Fruit fly (Drosophila melanogaster): ENCODE measurements around the gene SLIRP1.

Gene SLIRP1

DNA sequence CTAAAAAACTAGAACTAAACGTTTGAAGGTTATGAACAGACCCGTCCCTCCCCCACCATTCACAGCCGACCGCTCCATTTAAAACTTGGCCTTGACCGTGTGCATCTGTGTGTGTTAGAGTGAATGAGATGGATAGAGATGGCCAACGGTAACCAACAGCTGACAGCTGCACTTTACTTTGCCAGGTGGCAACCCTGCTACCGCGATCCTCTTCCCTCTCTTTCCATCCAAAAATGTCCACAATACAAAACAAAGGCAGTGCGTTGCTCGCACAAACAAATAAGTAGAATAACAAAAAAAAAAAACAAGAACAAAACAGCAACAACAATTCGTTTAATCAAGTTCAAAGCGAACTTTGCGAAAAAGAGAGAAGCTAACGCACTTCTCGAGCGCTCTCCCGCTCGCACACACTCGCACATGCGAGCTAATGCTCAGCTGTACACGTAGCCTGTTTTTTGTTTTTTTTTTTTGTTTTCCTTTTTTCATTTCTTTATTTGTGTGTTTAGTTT, 49.4 kb upstream of the SLIRP1 start (continued):
- no peak for TF ChIP-seq Jarid2 (GFP tag; optimal IDR thresholded peaks at IDR 0.05)
- no peak for TF ChIP-seq ERR (GFP tag; optimal IDR thresholded peaks at IDR 0.05)
- peak; percentile 20; the same call in 1 of the 2 replicates for TF ChIP-seq CG13287 (GFP tag; IDR thresholded peaks at IDR 0.05; ENCODE audit: partially characterized antibody)
- no peak for TF ChIP-seq CG4282 (GFP tag; optimal IDR thresholded peaks at IDR 0.05)
- no peak for TF ChIP-seq Hr39 (optimal IDR thresholded peaks at IDR 0.05)
- no peak for TF ChIP-seq slou (GFP tag; optimal IDR thresholded peaks at IDR 0.05)
- TF ChIP-seq Mad (GFP tag; optimal IDR thresholded peaks at IDR 0.05), result no peak
- TF ChIP-seq oc (tag; optimal IDR thresholded peaks at IDR 0.05), result no peak
- TF ChIP-seq CG17359 (tag; optimal IDR thresholded peaks at IDR 0.05), result no peak
- TF ChIP-seq Awh (GFP tag; IDR thresholded peaks at IDR 0.05), result no peak
- no peak for TF ChIP-seq CG33213 (GFP tag; optimal IDR thresholded peaks at IDR 0.05)
- TF ChIP-seq NFAT (GFP tag; IDR thresholded peaks at IDR 0.05), result no peak
- no peak for TF ChIP-seq CG4328 (GFP tag; optimal IDR thresholded peaks at IDR 0.05)
- TF ChIP-seq CG31224 (GFP tag; IDR thresholded peaks at IDR 0.05), result no peak
- no peak for TF ChIP-seq Pdp1 (GFP tag; optimal IDR thresholded peaks at IDR 0.05)
- no peak for TF ChIP-seq tio (GFP tag; optimal IDR thresholded peaks at IDR 0.05)
- no peak for TF ChIP-seq kah (GFP tag; optimal IDR thresholded peaks at IDR 0.05)
- no peak for TF ChIP-seq gfzf (GFP tag; optimal IDR thresholded peaks at IDR 0.05)
- peak; percentile 43 for TF ChIP-seq CG12769 (tag; optimal IDR thresholded peaks at IDR 0.05)
- peak; percentile 77 for TF ChIP-seq cg (GFP tag; optimal IDR thresholded peaks at IDR 0.05)
- TF ChIP-seq Xbp1 (GFP tag; optimal IDR thresholded peaks at IDR 0.05), result no peak
- TF ChIP-seq Kr (GFP tag; optimal IDR thresholded peaks at IDR 0.05), result no peak
- TF ChIP-seq Adf1 (GFP tag; IDR thresholded peaks at IDR 0.05), result no peak
- no peak for TF ChIP-seq CG7372 (GFP tag; IDR thresholded peaks at IDR 0.05)
- no peak for TF ChIP-seq NK7.1 (GFP tag; optimal IDR thresholded peaks at IDR 0.05)
- TF ChIP-seq ewg (GFP tag; optimal IDR thresholded peaks at IDR 0.05), result no peak
- peak; percentile 95 for TF ChIP-seq sd (tag; optimal IDR thresholded peaks at IDR 0.05)
- TF ChIP-seq CG2889 (GFP tag; IDR thresholded peaks at IDR 0.05), result no peak
- no peak for TF ChIP-seq Side (GFP tag; optimal IDR thresholded peaks at IDR 0.05)
- no peak for TF ChIP-seq run (tag; optimal IDR thresholded peaks at IDR 0.05)
- TF ChIP-seq lilli (GFP tag; optimal IDR thresholded peaks at IDR 0.05), result no peak
- no peak for TF ChIP-seq ham (GFP tag; IDR thresholded peaks at IDR 0.05)
- TF ChIP-seq CG1233 (GFP tag; optimal IDR thresholded peaks at IDR 0.05), result no peak
- no peak for TF ChIP-seq CG17186 (GFP tag; optimal IDR thresholded peaks at IDR 0.05)
- no peak for TF ChIP-seq CG8944 (GFP tag; optimal IDR thresholded peaks at IDR 0.05)
- no peak for TF ChIP-seq Mes4 (GFP tag; optimal IDR thresholded peaks at IDR 0.05)
- TF ChIP-seq Dp (GFP tag; optimal IDR thresholded peaks at IDR 0.05), result no peak
- TF ChIP-seq CG10209 (GFP tag; optimal IDR thresholded peaks at IDR 0.05), result no peak
- TF ChIP-seq CG1603 (tag; optimal IDR thresholded peaks at IDR 0.05), result no peak
- no peak for TF ChIP-seq CG2199 (GFP tag; IDR thresholded peaks at IDR 0.05)
- no peak for TF ChIP-seq CG3995 (GFP tag; optimal IDR thresholded peaks at IDR 0.05)
- TF ChIP-seq CG16863 (GFP tag; optimal IDR thresholded peaks at IDR 0.05), result no peak
- no peak for TF ChIP-seq Lhr (GFP tag; optimal IDR thresholded peaks at IDR 0.05)
- TF ChIP-seq az2 (GFP tag; optimal IDR thresholded peaks at IDR 0.05), result no peak
- no peak for TF ChIP-seq maf-S (GFP tag; optimal IDR thresholded peaks at IDR 0.05)
- peak; percentile 24; the same call in 1 of the 2 replicates for TF ChIP-seq MBD-R2 (GFP tag; IDR thresholded peaks at IDR 0.05)
- TF ChIP-seq CG12942 (GFP tag; optimal IDR thresholded peaks at IDR 0.05), result no peak
- TF ChIP-seq corto (GFP tag; optimal IDR thresholded peaks at IDR 0.05), result no peak
- no peak for TF ChIP-seq emc (GFP tag; optimal IDR thresholded peaks at IDR 0.05)
- TF ChIP-seq Trl (optimal IDR thresholded peaks at IDR 0.05), result peak; percentile 34 to 69
- no peak for TF ChIP-seq Trl (GFP tag; optimal IDR thresholded peaks at IDR 0.05)
- TF ChIP-seq zfh2 (GFP tag; optimal IDR thresholded peaks at IDR 0.05), result no peak

All from whole organism, embryonic.